Worm (Caenorhabditis elegans) whole organism, L4/young adult: ENCODE results near the gene F59E11.5.

ENCODE experiments used
- W03F9.2 ChIP-seq: fragments of 150-350 bp; optimal IDR thresholded peaks from 2 replicates; lab custom pipeline; 2014; ENCODE audit warnings: missing biosample characterization, missing genetic modification characterization
- dao-5 ChIP-seq: sonication (generic microtip); optimal IDR thresholded peaks from 2 replicates; lab custom pipeline; 2016; ENCODE audit warnings: missing genotype, missing genetic modification characterization, moderate library complexity, missing compliant biosample characterization
- him-1 ChIP-seq: sonication (generic microtip); optimal IDR thresholded peaks from 2 replicates; lab custom pipeline; 2016; ENCODE audit warnings: missing genotype, missing genetic modification reagents, missing genetic modification characterization, missing compliant biosample characterization

DNA sequence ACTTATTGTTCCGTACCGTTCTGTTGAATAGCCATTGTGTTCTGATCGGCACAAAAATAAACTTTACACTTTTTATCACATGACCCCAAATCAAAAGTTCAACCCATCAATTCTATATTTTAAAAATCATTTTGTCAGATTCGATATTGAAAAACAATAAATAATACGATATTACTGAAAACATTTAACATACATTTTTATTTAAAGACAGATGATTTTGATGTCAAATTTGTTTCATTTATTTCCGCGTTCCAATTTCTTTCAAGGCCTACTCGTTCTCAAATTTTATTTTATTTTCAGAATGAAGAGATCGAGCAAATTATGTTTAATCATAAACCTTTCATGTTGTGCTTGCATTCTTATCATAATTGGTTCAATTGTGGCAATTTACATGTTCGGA, at the start of gene F59E11.5:
- TF ChIP-seq W03F9.2 (tag; lab: Kevin White, UChicago) (no peak), him-1 (no peak), dao-5 (no peak)
